Fruit fly (Drosophila melanogaster): ENCODE data around the gene CG31268.

dm6 chr3R:17031502-17031901, at the start of gene CG31268:
- no peak for TF ChIP-seq cic (GFP tag; optimal IDR thresholded peaks at IDR 0.05)
- no peak for TF ChIP-seq CG1620 (GFP tag; optimal IDR thresholded peaks at IDR 0.05)
- TF ChIP-seq CG5204 (GFP tag; optimal IDR thresholded peaks at IDR 0.05), result no peak
- TF ChIP-seq kay (GFP tag; ENCODE audit: borderline replicate concordance), result no peak
- TF ChIP-seq CG14711 (tag; optimal IDR thresholded peaks at IDR 0.05), result no peak
- TF ChIP-seq Mnt (GFP tag; optimal IDR thresholded peaks at IDR 0.05), result no peak
- TF ChIP-seq bab1 (GFP tag; optimal IDR thresholded peaks at IDR 0.05), result no peak
- TF ChIP-seq cnc (optimal IDR thresholded peaks at IDR 0.05), result no peak
- TF ChIP-seq CG7045 (GFP tag; optimal IDR thresholded peaks at IDR 0.05), result no peak
- no peak for TF ChIP-seq Clk (GFP tag; optimal IDR thresholded peaks at IDR 0.05)
- no peak for TF ChIP-seq Hr96 (GFP tag; optimal IDR thresholded peaks at IDR 0.05)
- no peak for TF ChIP-seq CG12768 (GFP tag; optimal IDR thresholded peaks at IDR 0.05)
